Worm (Caenorhabditis elegans) whole organism, mixed stage, embryonic: ENCODE measurements around the gene tkr-2.

Experiments
- bed-3 ChIP-seq: fragments of 200-800 bp; sonication (Bioruptor generic); optimal IDR thresholded peaks from 3 replicates; lab custom pipeline; 2018; ENCODE audit warnings: mild to moderate bottlenecking, missing genetic modification characterization, moderate library complexity, missing compliant biosample characterization
- elt-3 ChIP-seq: fragments of 150-350 bp; optimal IDR thresholded peaks from 2 replicates; lab custom pipeline; 2014; ENCODE audit warnings: missing biosample characterization, missing genetic modification characterization
- nhr-12 ChIP-seq: fragments of 150-350 bp; optimal IDR thresholded peaks from 2 replicates; lab custom pipeline; 2014; ENCODE audit warnings: missing biosample characterization, missing genetic modification characterization
- nhr-237 ChIP-seq: fragments of 150-350 bp; optimal IDR thresholded peaks from 2 replicates; lab custom pipeline; 2014; ENCODE audit warnings: missing biosample characterization, missing genetic modification characterization
- nhr-28 ChIP-seq: fragments of 150-350 bp; optimal IDR thresholded peaks from 2 replicates; lab custom pipeline; 2014; ENCODE audit warnings: missing biosample characterization, missing genetic modification characterization
- nhr-76 ChIP-seq: sonication (generic microtip); optimal IDR thresholded peaks from 2 replicates; lab custom pipeline; 2017; ENCODE audit warnings: missing biosample characterization, missing genetic modification characterization
- pha-4 ChIP-seq: fragments of 150-350 bp; optimal IDR thresholded peaks from 2 replicates; lab custom pipeline; 2018; ENCODE audit warnings: missing biosample characterization, missing genetic modification reagents, missing genetic modification characterization
- ztf-11 ChIP-seq: fragments of 150-350 bp; optimal IDR thresholded peaks from 2 replicates; lab custom pipeline; 2014; ENCODE audit warnings: missing biosample characterization, missing genetic modification characterization

- no peak for TF ChIP-seq elt-3 (tag; lab: Kevin White, UChicago)
- TF ChIP-seq nhr-12 (tag; lab: Kevin White, UChicago): no peak
- TF ChIP-seq nhr-76 (tag; lab: Kevin White, UChicago): no peak
- no peak for TF ChIP-seq nhr-237 (tag; lab: Kevin White, UChicago)
- TF ChIP-seq nhr-28 (tag; lab: Kevin White, UChicago): no peak
- TF ChIP-seq ztf-11 (tag; lab: Kevin White, UChicago): no peak
- TF ChIP-seq pha-4 (tag; lab: Kevin White, UChicago): no peak
- no peak for TF ChIP-seq bed-3
Measured at ce11 chrIV:6217066-6217465, 15.2 kb downstream of the tkr-2 start, which contains the start of gene C49A9.9.
